Worm (Caenorhabditis elegans) whole organism, L4/young adult: ENCODE data around the gene F21C10.7.

ENCODE experiments used
- W03F9.2 ChIP-seq: fragments of 150-350 bp; optimal IDR thresholded peaks from 2 replicates; lab custom pipeline; 2014; ENCODE audit warnings: missing biosample characterization, missing genetic modification characterization
- dao-5 ChIP-seq: sonication (generic microtip); optimal IDR thresholded peaks from 2 replicates; lab custom pipeline; 2016; ENCODE audit warnings: missing genotype, missing genetic modification characterization, moderate library complexity, missing compliant biosample characterization

DNA sequence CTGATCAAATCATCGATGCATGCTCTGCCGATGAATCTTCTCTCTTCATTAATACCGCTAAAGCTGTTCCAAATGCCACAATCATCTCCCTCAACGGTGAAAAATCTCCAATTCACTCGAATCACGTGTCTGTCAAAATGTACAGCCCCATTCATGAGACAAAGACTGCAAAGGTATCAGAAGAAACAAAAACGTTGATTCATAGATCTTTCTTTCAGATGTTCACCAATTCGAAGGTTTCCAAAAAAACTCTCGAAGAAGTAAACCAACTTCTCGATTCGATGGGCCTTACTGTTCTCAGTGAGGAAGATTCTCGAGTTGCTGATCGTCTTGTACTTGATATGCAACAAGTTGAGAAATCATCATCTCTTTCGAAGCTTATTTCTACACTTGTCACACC lies 15.9 kb upstream of the F21C10.7 start:
- TF ChIP-seq dao-5 (tag; lab: Kevin White, UChicago) (no peak), W03F9.2 (tag; lab: Kevin White, UChicago) (no peak)
